Comparison of ENCODE assay signal across 5 worm cellular contexts in the genomic region with DNA sequence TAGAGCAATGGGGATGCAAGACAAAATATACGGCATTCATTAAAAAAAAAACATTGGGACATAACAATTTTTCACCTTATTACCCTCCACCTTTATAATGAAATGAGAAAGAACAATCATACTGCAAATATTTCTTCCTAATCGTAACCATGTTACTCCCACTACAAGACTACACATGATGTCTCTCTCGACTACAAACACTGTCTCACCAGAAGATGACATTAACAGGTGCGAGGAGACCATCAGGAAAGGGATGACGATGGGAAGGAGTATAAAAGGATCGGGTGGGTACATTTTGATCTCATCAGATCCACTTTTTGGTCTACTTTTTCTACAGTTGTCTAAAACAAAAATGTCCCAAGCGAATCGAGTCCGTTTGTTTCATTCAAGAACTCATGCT.
TF ChIP-seq lines count a peak whose summit lies in the region.

A gene (plus strand): TSS at position 179 of the 400 bp plus-strand sequence.

TF ChIP-seq in whole organism, L1 larva, 84 proteins besides CTCF, POLR2A, EP300 and RAD21 (continues in another document):
- TF ChIP-seq nhr-11 (tag; optimal IDR thresholded peaks at IDR 0.05; lab: Kevin White, UChicago) (no peak), ceh-90 (tag; optimal IDR thresholded peaks at IDR 0.05; lab: Kevin White, UChicago) (no peak), nhr-20 (tag; optimal IDR thresholded peaks at IDR 0.05; lab: Kevin White, UChicago) (peak; percentile 67), nhr-28 (tag; optimal IDR thresholded peaks at IDR 0.05; lab: Kevin White, UChicago) (no peak), aha-1 (tag; optimal IDR thresholded peaks at IDR 0.05; lab: Kevin White, UChicago) (no peak), hlh-17 (GFP tag; optimal IDR thresholded peaks at IDR 0.05; lab: Kevin White, UChicago; ENCODE audit: borderline replicate concordance) (no peak), C04F5.9 (tag; optimal IDR thresholded peaks at IDR 0.05; lab: Kevin White, UChicago) (no peak), sptf-1 (tag; optimal IDR thresholded peaks at IDR 0.05; lab: Kevin White, UChicago) (no peak), vab-15 (tag; optimal IDR thresholded peaks at IDR 0.05; lab: Kevin White, UChicago) (no peak), unc-86 (tag; optimal IDR thresholded peaks at IDR 0.05; lab: Kevin White, UChicago) (no peak), lin-35 (GFP tag; optimal IDR thresholded peaks at IDR 0.05; lab: Kevin White, UChicago) (peak; percentile 13 to 21), nhr-76 (tag; optimal IDR thresholded peaks at IDR 0.05; lab: Kevin White, UChicago) (no peak), ceh-82 (tag; optimal IDR thresholded peaks at IDR 0.05; lab: Kevin White, UChicago) (no peak), snu-23 (GFP tag; optimal IDR thresholded peaks at IDR 0.05; lab: Kevin White, UChicago) (peak; percentile 41), blmp-1 (tag; optimal IDR thresholded peaks at IDR 0.05; lab: Kevin White, UChicago) (peak; percentile 43), tlp-1 (tag; optimal IDR thresholded peaks at IDR 0.05; lab: Kevin White, UChicago) (no peak), isw-1 (GFP tag; IDR thresholded peaks at IDR 0.05; lab: Robert Waterston, UW) (no peak)

TF ChIP-seq in whole organism, L2 larva, 48 proteins besides CTCF, POLR2A, EP300 and RAD21:
- TF ChIP-seq zag-1 (tag; optimal IDR thresholded peaks at IDR 0.05; lab: Kevin White, UChicago) (no peak), nhr-129 (tag; optimal IDR thresholded peaks at IDR 0.05; lab: Kevin White, UChicago) (peak; percentile 29), nhr-23 (tag; optimal IDR thresholded peaks at IDR 0.05; lab: Kevin White, UChicago) (no peak), R02D3.7 (tag; optimal IDR thresholded peaks at IDR 0.05; lab: Kevin White, UChicago) (no peak), lin-39 (tag; optimal IDR thresholded peaks at IDR 0.05; lab: Kevin White, UChicago) (no peak), sma-9 (GFP tag; optimal IDR thresholded peaks at IDR 0.05; lab: Kevin White, UChicago) (peak; percentile 57), sma-9 (tag; optimal IDR thresholded peaks at IDR 0.05; lab: Kevin White, UChicago) (no peak), ztf-4 (tag; optimal IDR thresholded peaks at IDR 0.05; lab: Kevin White, UChicago) (no peak), aly-2 (tag; optimal IDR thresholded peaks at IDR 0.05; lab: Kevin White, UChicago) (no peak)

TF ChIP-seq in whole organism, L3 larva, 47 proteins besides CTCF, POLR2A, EP300 and RAD21:
- TF ChIP-seq lin-15B (tag; optimal IDR thresholded peaks at IDR 0.05; lab: Kevin White, UChicago) (no peak), elt-1 (tag; optimal IDR thresholded peaks at IDR 0.05; lab: Kevin White, UChicago) (no peak), nhr-67 (tag; optimal IDR thresholded peaks at IDR 0.05; lab: Kevin White, UChicago) (no peak), nhr-43 (tag; optimal IDR thresholded peaks at IDR 0.05; lab: Kevin White, UChicago; ENCODE audit: poor library complexity, severe bottlenecking) (peak; percentile 15)

TF ChIP-seq in whole organism, L4 larva, 104 proteins besides CTCF, POLR2A, EP300 and RAD21:
- TF ChIP-seq lin-13 (GFP tag; optimal IDR thresholded peaks at IDR 0.05; lab: Kevin White, UChicago) (no peak), hlh-30 (tag; optimal IDR thresholded peaks at IDR 0.05; lab: Kevin White, UChicago; ENCODE audit: insufficient read depth) (peak; percentile 9), hmg-1.1 (GFP tag; IDR thresholded peaks at IDR 0.05; lab: Robert Waterston, UW) (no peak), nhr-28 (tag; optimal IDR thresholded peaks at IDR 0.05; lab: Kevin White, UChicago) (peak; percentile 99), set-16 (GFP tag; IDR thresholded peaks at IDR 0.05; lab: Robert Waterston, UW) (no peak), aha-1 (tag; lab: Kevin White, UChicago) (peak; percentile 48)

TF ChIP-seq in whole organism, mixed stage, embryonic, 35 proteins besides CTCF, POLR2A, EP300 and RAD21:
- peak; percentile 12 for TF ChIP-seq nhr-28 (tag; optimal IDR thresholded peaks at IDR 0.05; lab: Kevin White, UChicago)
- peak; percentile 25 for TF ChIP-seq nhr-12 (tag; optimal IDR thresholded peaks at IDR 0.05; lab: Kevin White, UChicago)
- TF ChIP-seq ham-2 (GFP tag; optimal IDR thresholded peaks at IDR 0.05; lab: Kevin White, UChicago) = no peak
